Fruit fly (Drosophila melanogaster) whole organism, embryonic: Measurements from ENCODE around the gene NijB.

Experiments
- Aef1 ChIP-seq: fragments of 200-800 bp; sonication (Bioruptor generic); IDR thresholded peaks from 3 replicates; pipeline ENCODE4 v1.3.6; 2022; ENCODE audit warnings: missing biosample characterization, missing genetic modification characterization
- CG10366 ChIP-seq: fragments of 200-800 bp; sonication (Bioruptor generic); IDR thresholded peaks from 2 replicates; pipeline ENCODE4 v1.3.6; 2022; ENCODE audit warnings: missing biosample characterization, missing genetic modification characterization
- CG10462 ChIP-seq: fragments of 200-800 bp; sonication (Bioruptor generic); optimal IDR thresholded peaks from 2 replicates; lab custom pipeline; 2016; ENCODE audit warnings: missing biosample characterization, missing genetic modification characterization
- CG10543 ChIP-seq: fragments of 200-800 bp; sonication (Bioruptor generic); optimal IDR thresholded peaks from 3 replicates; lab custom pipeline; 2017; ENCODE audit warnings: missing biosample characterization, mild to moderate bottlenecking, missing genetic modification characterization, moderate library complexity
- CG11695 ChIP-seq: fragments of 200-800 bp; sonication (Bioruptor generic); IDR thresholded peaks from 3 replicates; pipeline ENCODE4 v1.3.6; 2022; ENCODE audit warnings: missing biosample characterization, missing genetic modification characterization
- CG12942 ChIP-seq: fragments of 200-800 bp; sonication (Bioruptor generic); optimal IDR thresholded peaks from 3 replicates; lab custom pipeline; 2016; ENCODE audit warnings: missing biosample characterization, missing genetic modification characterization
- CG15514 ChIP-seq: fragments of 200-800 bp; sonication (Bioruptor generic); optimal IDR thresholded peaks from 3 replicates; lab custom pipeline; 2017; ENCODE audit warnings: missing biosample characterization, missing genetic modification characterization, mild to moderate bottlenecking, moderate library complexity, missing genetic modification reagents
- CG17361 ChIP-seq: fragments of 200-800 bp; sonication (Bioruptor generic); IDR thresholded peaks from 3 replicates; pipeline ENCODE4 v1.3.6; 2022; ENCODE audit warnings: missing biosample characterization, missing genetic modification characterization
- CG2129 ChIP-seq: fragments of 200-800 bp; sonication (Bioruptor generic); IDR thresholded peaks from 2 replicates; pipeline ENCODE4 v1.3.6; 2022; ENCODE audit warnings: missing biosample characterization, missing genetic modification characterization; ENCODE audit not compliant: partially characterized antibody
- CG2202 ChIP-seq: fragments of 200-800 bp; sonication (Bioruptor generic); optimal IDR thresholded peaks from 2 replicates; lab custom pipeline; 2018; ENCODE audit warnings: missing biosample characterization, mild to moderate bottlenecking, missing genetic modification characterization
- CG30403 ChIP-seq: fragments of 200-800 bp; sonication (Bioruptor generic); optimal IDR thresholded peaks from 3 replicates; lab custom pipeline; 2016; ENCODE audit warnings: missing biosample characterization, missing genetic modification characterization
- CG32772 ChIP-seq: fragments of 200-800 bp; sonication (Bioruptor generic); IDR thresholded peaks from 2 replicates; pipeline ENCODE4 v1.3.6; 2022; ENCODE audit warnings: missing biosample characterization, missing genetic modification characterization
- CG6272 ChIP-seq: fragments of 200-800 bp; sonication (Bioruptor generic); IDR thresholded peaks from 2 replicates; pipeline ENCODE4 v1.3.6; 2022; ENCODE audit warnings: missing biosample characterization, missing genetic modification characterization
- CG6689 ChIP-seq: fragments of 200-800 bp; sonication (Bioruptor generic); IDR thresholded peaks from 2 replicates; pipeline ENCODE4 v1.3.6; 2022; ENCODE audit warnings: missing biosample characterization, missing genetic modification characterization
- CG7839 ChIP-seq: fragments of 200-800 bp; sonication (Bioruptor generic); optimal IDR thresholded peaks from 3 replicates; lab custom pipeline; 2018; ENCODE audit warnings: missing biosample characterization, mild to moderate bottlenecking, missing genetic modification characterization, moderate library complexity
- CG8281 ChIP-seq: fragments of 200-800 bp; sonication (Bioruptor generic); optimal IDR thresholded peaks from 2 replicates; lab custom pipeline; 2018; ENCODE audit warnings: missing biosample characterization, mild to moderate bottlenecking, missing genetic modification characterization, moderate library complexity
- CG8290 ChIP-seq, 3 experiments: fragments of 200-800 bp; sonication (Bioruptor generic); optimal IDR thresholded peaks; 2 replicates each; lab custom pipeline; 2016 to 2019; ENCODE audit warnings: missing biosample characterization in 3 of 3, missing genetic modification characterization in 3 of 3, mild to moderate bottlenecking in 2 of 3, moderate library complexity in 1 of 3
- CkIIα-i1 ChIP-seq: fragments of 200-800 bp; sonication (Bioruptor generic); IDR thresholded peaks from 2 replicates; pipeline ENCODE4 v1.3.6; 2022; ENCODE audit warnings: missing biosample characterization, missing genetic modification characterization
- CrebB ChIP-seq: fragments of 200-800 bp; sonication (Bioruptor generic); optimal IDR thresholded peaks from 3 replicates; lab custom pipeline; 2018; ENCODE audit warnings: missing biosample characterization, mild to moderate bottlenecking, missing genetic modification characterization
- D19A ChIP-seq: fragments of 200-800 bp; optimal IDR thresholded peaks from 3 replicates; lab custom pipeline; 2019; ENCODE audit warnings: missing biosample characterization, mild to moderate bottlenecking, missing genetic modification characterization, moderate library complexity
- Dbx ChIP-seq: fragments of 200-800 bp; sonication (Bioruptor generic); IDR thresholded peaks from 3 replicates; pipeline ENCODE4 v1.3.6; 2022; ENCODE audit warnings: missing biosample characterization, missing genetic modification characterization
- Dip3 ChIP-seq: fragments of 200-800 bp; sonication (Bioruptor generic); optimal IDR thresholded peaks from 3 replicates; lab custom pipeline; 2016; ENCODE audit warnings: missing biosample characterization, missing genetic modification characterization
- Doc3 ChIP-seq: fragments of 200-800 bp; sonication (Bioruptor generic); IDR thresholded peaks from 3 replicates; pipeline ENCODE4 v1.3.6; 2022; ENCODE audit warnings: missing biosample characterization, missing genetic modification characterization; ENCODE audit not compliant: partially characterized antibody
- Fer2 ChIP-seq: fragments of 200-800 bp; sonication (Bioruptor generic); optimal IDR thresholded peaks from 2 replicates; lab custom pipeline; 2018; ENCODE audit warnings: missing biosample characterization, mild to moderate bottlenecking, missing genetic modification characterization, moderate library complexity
- Hr3 ChIP-seq: fragments of 200-800 bp; sonication (Bioruptor generic); optimal IDR thresholded peaks from 3 replicates; lab custom pipeline; 2016; ENCODE audit warnings: missing biosample characterization, missing genetic modification characterization
- Hsf ChIP-seq: fragments of 200-800 bp; sonication (Bioruptor generic); optimal IDR thresholded peaks from 3 replicates; lab custom pipeline; 2016; ENCODE audit warnings: missing biosample characterization, missing genetic modification characterization
- MBD-R2 ChIP-seq: fragments of 200-800 bp; sonication (Bioruptor generic); IDR thresholded peaks from 2 replicates; pipeline ENCODE4 v1.3.6; 2022; ENCODE audit warnings: missing biosample characterization, missing genetic modification characterization
- Med ChIP-seq: fragments of 200-800 bp; sonication (Bioruptor generic); peaks from one replicate; lab custom pipeline; 2016; ENCODE audit warnings: missing biosample characterization, missing genetic modification characterization, mild to moderate bottlenecking, inconsistent platforms, moderate library complexity
- Meics ChIP-seq: fragments of 200-800 bp; sonication (Bioruptor generic); optimal IDR thresholded peaks from 2 replicates; lab custom pipeline; 2017; ENCODE audit warnings: missing biosample characterization, mild to moderate bottlenecking, missing genetic modification characterization
- NFAT ChIP-seq: fragments of 200-800 bp; sonication (Bioruptor generic); IDR thresholded peaks from 2 replicates; pipeline ENCODE4 v1.3.6; 2022; ENCODE audit warnings: missing biosample characterization, missing genetic modification characterization
- Nf-YC ChIP-seq: fragments of 200-800 bp; optimal IDR thresholded peaks from 3 replicates; lab custom pipeline; 2019; ENCODE audit warnings: missing biosample characterization, mild to moderate bottlenecking, missing genetic modification characterization, moderate library complexity
- aop ChIP-seq: fragments of 200-800 bp; sonication (Bioruptor generic); IDR thresholded peaks from 2 replicates; pipeline ENCODE4 v1.3.6; 2022; ENCODE audit warnings: missing biosample characterization, missing genetic modification characterization
- az2 ChIP-seq: fragments of 200-800 bp; sonication (Bioruptor generic); optimal IDR thresholded peaks from 3 replicates; lab custom pipeline; 2016; ENCODE audit warnings: missing biosample characterization, missing genetic modification characterization
- chif ChIP-seq, 2 experiments: fragments of 200-800 bp; sonication (Bioruptor generic); optimal IDR thresholded peaks; 3 replicates each; lab custom pipeline; 2016; ENCODE audit warnings: missing biosample characterization in 2 of 2, missing genetic modification characterization in 2 of 2
- cwo ChIP-seq: fragments of 200-800 bp; sonication (Bioruptor generic); optimal IDR thresholded peaks from 3 replicates; lab custom pipeline; 2017; ENCODE audit warnings: missing biosample characterization, missing genetic modification characterization, mild to moderate bottlenecking, moderate library complexity, missing genetic modification reagents
- dan ChIP-seq: fragments of 200-800 bp; sonication (Bioruptor generic); IDR thresholded peaks from 2 replicates; pipeline ENCODE4 v1.3.6; 2022; ENCODE audit warnings: missing biosample characterization, missing genetic modification characterization
- emc ChIP-seq: fragments of 200-800 bp; sonication (Bioruptor generic); optimal IDR thresholded peaks from 2 replicates; lab custom pipeline; 2016; ENCODE audit warnings: missing biosample characterization, missing genetic modification characterization
- lmd ChIP-seq: fragments of 200-800 bp; sonication (Bioruptor generic); IDR thresholded peaks from 2 replicates; pipeline ENCODE4 v1.3.6; 2022; ENCODE audit warnings: missing biosample characterization, missing genetic modification characterization
- nerfin-2 ChIP-seq: fragments of 200-800 bp; sonication (Bioruptor generic); IDR thresholded peaks from 2 replicates; pipeline ENCODE4 v1.3.6; 2022; ENCODE audit warnings: missing biosample characterization, missing genetic modification characterization; ENCODE audit not compliant: partially characterized antibody
- p53 ChIP-seq: fragments of 200-800 bp; sonication (Bioruptor generic); optimal IDR thresholded peaks from 2 replicates; lab custom pipeline; 2016; ENCODE audit warnings: missing biosample characterization, missing genetic modification characterization
- pum ChIP-seq: fragments of 200-800 bp; sonication (Bioruptor generic); optimal IDR thresholded peaks from 2 replicates; lab custom pipeline; 2016; ENCODE audit warnings: missing biosample characterization, missing genetic modification characterization
- run ChIP-seq: fragments of 200-800 bp; sonication (Bioruptor generic); optimal IDR thresholded peaks from 3 replicates; lab custom pipeline; 2018; ENCODE audit warnings: missing biosample characterization, mild to moderate bottlenecking, missing genetic modification characterization
- schlank ChIP-seq: fragments of 200-800 bp; sonication (Bioruptor generic); optimal IDR thresholded peaks from 2 replicates; lab custom pipeline; 2018; ENCODE audit warnings: missing biosample characterization, mild to moderate bottlenecking, missing genetic modification characterization
- scrt ChIP-seq: fragments of 200-800 bp; sonication (Bioruptor generic); optimal IDR thresholded peaks from 2 replicates; lab custom pipeline; 2018; ENCODE audit warnings: missing biosample characterization, mild to moderate bottlenecking, missing genetic modification characterization, moderate library complexity
- sisA ChIP-seq: fragments of 200-800 bp; sonication (Bioruptor generic); IDR thresholded peaks from 2 replicates; pipeline ENCODE4 v1.3.6; 2022; ENCODE audit warnings: missing biosample characterization, missing genetic modification characterization
- slou ChIP-seq: fragments of 200-800 bp; sonication (Bioruptor generic); optimal IDR thresholded peaks from 3 replicates; lab custom pipeline; 2016; ENCODE audit warnings: missing biosample characterization, missing genetic modification characterization
- ssp ChIP-seq: fragments of 200-800 bp; sonication (Bioruptor generic); IDR thresholded peaks from 2 replicates; pipeline ENCODE4 v1.3.6; 2022; ENCODE audit warnings: missing biosample characterization, missing genetic modification characterization
- trh ChIP-seq: fragments of 200-800 bp; sonication (Bioruptor generic); optimal IDR thresholded peaks from 2 replicates; lab custom pipeline; 2016; ENCODE audit warnings: missing biosample characterization, missing genetic modification characterization
- vvl ChIP-seq: fragments of 200-800 bp; sonication (Bioruptor generic); IDR thresholded peaks from 2 replicates; pipeline ENCODE4 v1.3.6; 2022; ENCODE audit warnings: missing biosample characterization, missing genetic modification characterization

The NijB gene

DNA sequence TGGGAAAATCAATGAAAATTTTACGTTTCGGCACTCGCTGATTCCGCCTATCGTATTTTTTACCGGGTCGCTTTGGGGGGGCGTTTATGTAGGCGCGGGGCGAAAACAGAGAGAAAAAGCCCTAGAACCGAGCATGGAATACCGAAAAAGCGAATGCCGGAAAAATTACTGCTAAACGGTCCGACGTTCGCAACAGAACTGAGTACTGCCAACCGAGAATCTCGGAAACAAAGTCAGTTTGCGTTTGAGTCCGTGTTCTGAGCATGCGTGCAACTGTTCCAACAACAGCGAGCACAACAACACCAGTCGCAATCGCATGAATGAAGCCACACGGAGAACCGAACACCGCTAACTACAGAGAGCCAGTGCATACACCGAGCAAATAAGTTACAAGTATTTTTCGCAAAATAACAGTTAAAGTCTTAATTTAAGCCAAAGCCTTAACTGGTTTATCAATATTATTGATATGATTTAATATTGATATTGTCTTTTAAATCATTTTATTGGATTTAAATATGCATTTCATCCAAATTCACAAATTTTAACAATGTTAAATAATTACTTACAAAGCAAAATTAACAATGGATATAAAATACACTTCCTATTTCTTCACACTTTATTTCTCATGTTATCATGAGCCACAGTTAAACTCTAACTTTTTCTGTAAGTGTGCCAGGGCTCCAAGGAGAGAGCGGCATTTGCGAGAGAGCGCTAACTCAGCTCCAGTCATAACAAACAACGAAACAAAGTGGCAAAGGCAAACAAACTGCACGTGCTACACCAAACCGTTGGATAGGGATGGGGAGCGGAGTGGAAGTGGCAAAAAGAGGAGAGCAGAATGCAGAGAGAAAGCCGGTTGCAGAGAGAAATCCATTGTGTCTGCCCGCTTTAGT, 1.7 kb upstream of the NijB start, which contains the start of gene CG3961 (continued):
- TF ChIP-seq CG30403 (GFP tag; lab: Kevin White, UChicago) (peak; percentile 99), ssp (GFP tag; lab: Robert Waterston, UW) (peak; percentile 88), scrt (GFP tag; lab: Kevin White, UChicago) (peak; percentile 91), pum (GFP tag; lab: Kevin White, UChicago) (peak; percentile 87), slou (GFP tag; lab: Kevin White, UChicago) (peak; percentile 91), dan (GFP tag; lab: Robert Waterston, UW) (no peak), NFAT (no peak), Nf-YC (peak; percentile 89), aop (GFP tag; lab: Robert Waterston, UW) (no peak), CG10543 (GFP tag; lab: Kevin White, UChicago) (peak; percentile 95), Hsf (GFP tag; lab: Kevin White, UChicago) (peak; percentile 96), emc (peak; percentile 1), CG11695 (GFP tag; lab: Robert Waterston, UW) (peak; percentile 97), run (tag; lab: Kevin White, UChicago) (peak; percentile 97), D19A (peak; percentile 97), MBD-R2 (GFP tag; lab: Robert Waterston, UW) (peak; percentile 44; the same call in 1 of the 2 replicates), CG17361 (peak; percentile 100), CG2202 (tag; lab: Kevin White, UChicago) (peak; percentile 98), CrebB (tag; lab: Kevin White, UChicago) (peak; percentile 93), Fer2 (tag; lab: Kevin White, UChicago) (peak; percentile 85), schlank (tag; lab: Kevin White, UChicago) (peak; percentile 75), Aef1 (GFP tag; lab: Robert Waterston, UW) (peak; percentile 84), trh (GFP tag; lab: Kevin White, UChicago) (peak; percentile 92), cwo (GFP tag; lab: Kevin White, UChicago) (peak; percentile 97), CG10366 (GFP tag; lab: Robert Waterston, UW) (peak; percentile 88), CG6689 (peak; percentile 97), Doc3 (no peak), Med (GFP tag; lab: Kevin White, UChicago) (peak; percentile 93), CG6272 (GFP tag; lab: Robert Waterston, UW) (no peak; the same call in 1 of the 2 replicates), Dbx (GFP tag; lab: Robert Waterston, UW) (peak; percentile 80), chif (GFP tag; optimal IDR thresholded peaks at IDR 0.05; lab: Kevin White, UChicago) (peak; percentile 85 to 94), CG8281 (tag; lab: Kevin White, UChicago) (peak; percentile 91), Meics (GFP tag; lab: Kevin White, UChicago) (peak; percentile 95), Hr3 (GFP tag; lab: Kevin White, UChicago) (peak; percentile 98), nerfin-2 (0 out of 2 replicates have a peak, but pooled peaks have one; percentile 16), CG7839 (tag; lab: Kevin White, UChicago) (peak; percentile 99), p53 (no peak), lmd (GFP tag; lab: Robert Waterston, UW) (peak; percentile 94), CG32772 (GFP tag; lab: Robert Waterston, UW) (peak; percentile 93), CG12942 (GFP tag; lab: Kevin White, UChicago) (peak; percentile 97), CkIIα-i1 (GFP tag; lab: Robert Waterston, UW) (no peak), CG8290 (GFP tag; optimal IDR thresholded peaks at IDR 0.05; lab: Kevin White, UChicago) (peak; percentile 97), CG8290 (tag; optimal IDR thresholded peaks at IDR 0.05; lab: Kevin White, UChicago) (peak; percentile 70 to 86), az2 (GFP tag; lab: Kevin White, UChicago) (peak; percentile 98), CG15514 (peak; percentile 81), CG10462 (GFP tag; lab: Kevin White, UChicago) (peak; percentile 97), vvl (GFP tag; lab: Robert Waterston, UW) (peak; percentile 94), sisA (peak; percentile 89), Dip3 (GFP tag; lab: Kevin White, UChicago) (peak; percentile 63), CG2129 (GFP tag; lab: Robert Waterston, UW) (no peak)
